Fruit fly (Drosophila melanogaster) whole organism, embryonic: ENCODE results near the gene CG31388.

Source experiments
- Adf1 ChIP-seq: fragments of 200-800 bp; sonication (Bioruptor generic); IDR thresholded peaks from 2 replicates; pipeline ENCODE4 v1.3.6; 2022; ENCODE audit warnings: missing biosample characterization, missing genetic modification characterization
- CG10431 ChIP-seq: fragments of 200-800 bp; sonication (Bioruptor generic); optimal IDR thresholded peaks from 3 replicates; lab custom pipeline; 2018; ENCODE audit warnings: missing biosample characterization, mild to moderate bottlenecking, missing genetic modification characterization
- CG10979 ChIP-seq: fragments of 200-800 bp; sonication (Bioruptor generic); optimal IDR thresholded peaks from 2 replicates; lab custom pipeline; 2018; ENCODE audit warnings: missing biosample characterization, mild to moderate bottlenecking, missing genetic modification characterization, moderate library complexity
- CG12219 ChIP-seq: fragments of 200-800 bp; sonication (Bioruptor generic); optimal IDR thresholded peaks from 3 replicates; lab custom pipeline; 2018; ENCODE audit warnings: missing biosample characterization, mild to moderate bottlenecking, missing genetic modification characterization
- CG12391 ChIP-seq: fragments of 200-800 bp; sonication (Bioruptor generic); optimal IDR thresholded peaks from 3 replicates; lab custom pipeline; 2018; ENCODE audit warnings: missing biosample characterization, mild to moderate bottlenecking, missing genetic modification characterization, moderate library complexity
- CG12659 ChIP-seq: fragments of 200-800 bp; sonication (Bioruptor generic); optimal IDR thresholded peaks from 3 replicates; lab custom pipeline; 2017; ENCODE audit warnings: mild to moderate bottlenecking, missing biosample characterization, missing genetic modification reagents, missing genetic modification characterization
- CG13296 ChIP-seq: fragments of 200-800 bp; sonication (Bioruptor generic); optimal IDR thresholded peaks from 3 replicates; lab custom pipeline; 2018; ENCODE audit warnings: missing biosample characterization, mild to moderate bottlenecking, missing genetic modification characterization
- CG15479 ChIP-seq: fragments of 200-800 bp; sonication (Bioruptor generic); optimal IDR thresholded peaks from 3 replicates; lab custom pipeline; 2019; ENCODE audit warnings: missing biosample characterization, mild to moderate bottlenecking, missing genetic modification characterization, moderate library complexity
- CG1647 ChIP-seq: fragments of 200-800 bp; sonication (Bioruptor generic); optimal IDR thresholded peaks from 3 replicates; lab custom pipeline; 2016; ENCODE audit warnings: missing biosample characterization, missing genetic modification characterization
- CG16813 ChIP-seq: fragments of 200-800 bp; sonication (Bioruptor generic); IDR thresholded peaks from 3 replicates; pipeline ENCODE4 v1.3.6; 2022; ENCODE audit warnings: missing biosample characterization, missing genetic modification characterization; ENCODE audit not compliant: partially characterized antibody
- CG18011 ChIP-seq: fragments of 200-800 bp; sonication (Bioruptor generic); optimal IDR thresholded peaks from 2 replicates; lab custom pipeline; 2017; ENCODE audit warnings: missing biosample characterization, missing genetic modification characterization, mild to moderate bottlenecking, moderate library complexity, missing genotype
- CG2129 ChIP-seq: fragments of 200-800 bp; sonication (Bioruptor generic); IDR thresholded peaks from 2 replicates; pipeline ENCODE4 v1.3.6; 2022; ENCODE audit warnings: missing biosample characterization, missing genetic modification characterization; ENCODE audit not compliant: partially characterized antibody
- CG2712 ChIP-seq: fragments of 200-800 bp; optimal IDR thresholded peaks from 3 replicates; lab custom pipeline; 2019; ENCODE audit warnings: missing biosample characterization, mild to moderate bottlenecking, missing genetic modification characterization, moderate library complexity
- CG33213 ChIP-seq: fragments of 200-800 bp; sonication (Bioruptor generic); optimal IDR thresholded peaks from 3 replicates; lab custom pipeline; 2016; ENCODE audit warnings: missing biosample characterization, missing genetic modification characterization
- CG34422 ChIP-seq: fragments of 200-800 bp; sonication (Bioruptor generic); IDR thresholded peaks from 3 replicates; pipeline ENCODE4 v1.3.6; 2022; ENCODE audit warnings: missing biosample characterization, missing genetic modification characterization
- CG4707 ChIP-seq: fragments of 200-800 bp; sonication (Bioruptor generic); optimal IDR thresholded peaks from 2 replicates; lab custom pipeline; 2018; ENCODE audit warnings: missing biosample characterization, mild to moderate bottlenecking, missing genetic modification characterization, moderate library complexity
- CG6683 ChIP-seq: fragments of 200-800 bp; sonication (Bioruptor generic); optimal IDR thresholded peaks from 2 replicates; lab custom pipeline; 2017; ENCODE audit warnings: missing biosample characterization, mild to moderate bottlenecking, missing genetic modification characterization, missing genetic modification reagents
- CG6791 ChIP-seq: fragments of 200-800 bp; sonication (Bioruptor generic); IDR thresholded peaks from 3 replicates; pipeline ENCODE4 v1.3.6; 2022; ENCODE audit warnings: missing biosample characterization, missing genetic modification characterization; ENCODE audit not compliant: partially characterized antibody
- CG9215 ChIP-seq: fragments of 200-800 bp; sonication (Bioruptor generic); IDR thresholded peaks from 2 replicates; pipeline ENCODE4 v1.3.6; 2022; ENCODE audit warnings: missing biosample characterization, missing genetic modification characterization
- CG9727 ChIP-seq: fragments of 200-800 bp; sonication (Bioruptor generic); optimal IDR thresholded peaks from 3 replicates; lab custom pipeline; 2017; ENCODE audit warnings: missing biosample characterization, mild to moderate bottlenecking, missing genetic modification characterization
- CG9797 ChIP-seq: fragments of 200-800 bp; sonication (Bioruptor generic); optimal IDR thresholded peaks from 3 replicates; lab custom pipeline; 2018; ENCODE audit warnings: missing biosample characterization, mild to moderate bottlenecking, missing genetic modification characterization
- CHES-1-like ChIP-seq: fragments of 200-800 bp; sonication (Bioruptor generic); optimal IDR thresholded peaks from 2 replicates; lab custom pipeline; 2016; ENCODE audit warnings: missing biosample characterization, missing genetic modification characterization
- Dip3 ChIP-seq: fragments of 200-800 bp; sonication (Bioruptor generic); optimal IDR thresholded peaks from 3 replicates; lab custom pipeline; 2016; ENCODE audit warnings: missing biosample characterization, missing genetic modification characterization
- Elba2 ChIP-seq: fragments of 200-800 bp; sonication (Bioruptor generic); optimal IDR thresholded peaks from 3 replicates; lab custom pipeline; 2016; ENCODE audit warnings: missing biosample characterization, missing genetic modification characterization
- Hand ChIP-seq: fragments of 200-800 bp; sonication (Bioruptor generic); optimal IDR thresholded peaks from 2 replicates; lab custom pipeline; 2017; ENCODE audit warnings: mild to moderate bottlenecking, missing biosample characterization, missing genetic modification reagents, missing genetic modification characterization
- HmgD ChIP-seq: fragments of 200-800 bp; sonication (Bioruptor generic); optimal IDR thresholded peaks from 3 replicates; lab custom pipeline; 2016; ENCODE audit warnings: missing biosample characterization, missing genetic modification characterization
- HmgZ ChIP-seq: fragments of 200-800 bp; sonication (Bioruptor generic); optimal IDR thresholded peaks from 2 replicates; lab custom pipeline; 2018; ENCODE audit warnings: missing biosample characterization, mild to moderate bottlenecking, missing genetic modification characterization
- Lpt ChIP-seq: fragments of >200 bp; optimal IDR thresholded peaks from 2 replicates; lab custom pipeline; 2018; ENCODE audit warnings: missing biosample characterization, missing genetic modification characterization
- Mad ChIP-seq: fragments of 200-800 bp; sonication (Bioruptor generic); optimal IDR thresholded peaks from 2 replicates; lab custom pipeline; 2016; ENCODE audit warnings: missing biosample characterization, missing genetic modification characterization
- NC2α ChIP-seq: fragments of 200-800 bp; sonication (Bioruptor generic); optimal IDR thresholded peaks from 2 replicates; lab custom pipeline; 2016; ENCODE audit warnings: missing biosample characterization, missing genetic modification characterization
- NFAT ChIP-seq: fragments of 200-800 bp; sonication (Bioruptor generic); IDR thresholded peaks from 2 replicates; pipeline ENCODE4 v1.3.6; 2022; ENCODE audit warnings: missing biosample characterization, missing genetic modification characterization
- Opbp ChIP-seq: fragments of 200-800 bp; sonication (Bioruptor generic); IDR thresholded peaks from 3 replicates; pipeline ENCODE4 v1.3.6; 2022; ENCODE audit warnings: missing biosample characterization, missing genetic modification characterization; ENCODE audit not compliant: partially characterized antibody
- Usf ChIP-seq: fragments of 200-800 bp; sonication (Bioruptor generic); optimal IDR thresholded peaks from 2 replicates; lab custom pipeline; 2017; ENCODE audit warnings: missing genotype, missing biosample characterization, missing genetic modification characterization
- YL-1 ChIP-seq: fragments of 200-800 bp; sonication (Bioruptor generic); optimal IDR thresholded peaks from 3 replicates; lab custom pipeline; 2017; ENCODE audit warnings: missing biosample characterization, mild to moderate bottlenecking, missing genetic modification characterization
- ase ChIP-seq: fragments of 200-800 bp; sonication (Bioruptor generic); IDR thresholded peaks from 3 replicates; pipeline ENCODE4 v1.3.6; 2022; ENCODE audit warnings: missing biosample characterization, missing genetic modification characterization
- bigmax ChIP-seq: fragments of 200-800 bp; sonication (Bioruptor generic); optimal IDR thresholded peaks from 2 replicates; lab custom pipeline; 2018; ENCODE audit warnings: missing biosample characterization, mild to moderate bottlenecking, missing genetic modification characterization
- cad ChIP-seq: fragments of >200 bp; optimal IDR thresholded peaks from 2 replicates; lab custom pipeline; 2017; ENCODE audit warnings: missing biosample characterization, missing genetic modification characterization
- croc ChIP-seq: fragments of 200-800 bp; sonication (Bioruptor generic); conservative IDR thresholded peaks from 3 replicates; pipeline ENCODE4 v1.3.6; 2022; ENCODE audit warnings: missing biosample characterization, missing genetic modification characterization
- dati ChIP-seq: fragments of 200-800 bp; sonication (Bioruptor generic); IDR thresholded peaks from 2 replicates; pipeline ENCODE4 v1.3.6; 2022; ENCODE audit warnings: missing biosample characterization, missing genetic modification characterization
- dpn ChIP-seq, 2 experiments: fragments of 200-800 bp; sonication (Bioruptor generic); optimal IDR thresholded peaks; 3 replicates each; lab custom pipeline; 2016; ENCODE audit warnings: missing biosample characterization in 2 of 2, missing genetic modification characterization in 2 of 2
- esg ChIP-seq: fragments of 200-800 bp; sonication (Bioruptor generic); conservative IDR thresholded peaks from 2 replicates; pipeline ENCODE4 v1.3.6; 2022; ENCODE audit warnings: missing biosample characterization, missing genetic modification characterization
- her ChIP-seq: fragments of 200-800 bp; sonication (Bioruptor generic); optimal IDR thresholded peaks from 2 replicates; lab custom pipeline; 2016; ENCODE audit warnings: missing biosample characterization, missing genetic modification characterization
- hth ChIP-seq: fragments of >200 bp; optimal IDR thresholded peaks from 2 replicates; lab custom pipeline; 2017; ENCODE audit warnings: inconsistent platforms
- lab ChIP-seq: fragments of 200-800 bp; sonication (Bioruptor generic); optimal IDR thresholded peaks from 3 replicates; lab custom pipeline; 2017; ENCODE audit warnings: missing biosample characterization, missing genetic modification characterization, mild to moderate bottlenecking, moderate library complexity, missing genetic modification reagents
- lilli ChIP-seq: fragments of 200-800 bp; sonication (Bioruptor generic); optimal IDR thresholded peaks from 3 replicates; lab custom pipeline; 2016; ENCODE audit warnings: missing biosample characterization, missing genetic modification characterization
- lmd ChIP-seq: fragments of 200-800 bp; sonication (Bioruptor generic); IDR thresholded peaks from 2 replicates; pipeline ENCODE4 v1.3.6; 2022; ENCODE audit warnings: missing biosample characterization, missing genetic modification characterization
- pho ChIP-seq: fragments of 200-800 bp; sonication (Bioruptor generic); optimal IDR thresholded peaks from 2 replicates; lab custom pipeline; 2016; ENCODE audit warnings: missing biosample characterization, missing genetic modification characterization
- shn ChIP-seq: fragments of 200-800 bp; sonication (Bioruptor generic); optimal IDR thresholded peaks from 3 replicates; lab custom pipeline; 2016; ENCODE audit warnings: missing biosample characterization, missing genetic modification characterization

Gene CG31388

DNA sequence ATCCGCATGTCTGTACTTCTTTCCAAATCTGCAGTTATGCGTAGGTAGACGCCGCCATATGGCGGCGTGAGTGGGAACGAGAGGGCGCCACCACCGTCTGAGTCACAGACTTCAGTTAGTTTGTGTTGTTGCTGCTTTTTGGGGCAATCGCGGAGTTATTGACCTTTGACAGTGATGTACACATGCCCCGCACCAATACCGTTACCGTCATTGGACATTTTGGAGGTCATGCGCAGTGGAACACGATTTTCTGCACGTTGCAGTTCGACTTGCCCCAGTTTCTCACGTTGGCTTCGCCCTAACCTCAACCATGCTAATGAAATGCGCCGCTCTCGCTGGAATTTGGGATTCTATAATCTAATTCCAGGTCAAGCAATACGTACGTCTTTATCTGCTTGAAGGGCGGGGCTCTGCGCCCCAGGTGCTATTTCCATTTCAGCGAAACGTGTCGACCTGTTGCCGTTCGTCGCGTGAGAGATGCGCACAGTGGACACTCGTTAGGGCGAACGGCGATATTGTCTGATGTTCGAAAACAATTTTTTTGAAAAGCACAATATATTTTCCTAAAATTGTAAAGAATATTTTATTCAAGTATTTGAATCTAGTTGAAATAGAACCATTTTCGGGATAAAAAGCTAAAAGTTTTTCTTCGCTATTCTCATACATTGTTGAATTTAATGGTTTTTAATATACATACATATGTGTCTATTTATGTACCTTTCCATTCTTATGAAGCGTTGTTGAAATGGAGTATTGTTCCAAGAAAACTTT, 26.1 kb upstream of the CG31388 start (continued):
- TF ChIP-seq Lpt: no peak
- peak; percentile 87 for TF ChIP-seq NFAT
- peak; percentile 33; the same call in 1 of the 2 replicates for TF ChIP-seq Adf1 (GFP tag; lab: Robert Waterston, UW)
- no peak for TF ChIP-seq CG4707 (GFP tag; lab: Kevin White, UChicago)
- peak; percentile 76 for TF ChIP-seq CG12659 (GFP tag; lab: Kevin White, UChicago)
- TF ChIP-seq CG10431 (GFP tag; lab: Kevin White, UChicago): no peak
- peak; percentile 64 for TF ChIP-seq CG33213 (GFP tag; lab: Kevin White, UChicago)
- peak; percentile 10 for TF ChIP-seq CG9797 (GFP tag; lab: Kevin White, UChicago)
- TF ChIP-seq CG34422: peak; percentile 77
- peak; percentile 5 for TF ChIP-seq CG18011 (GFP tag; lab: Kevin White, UChicago)
- peak; percentile 64 for TF ChIP-seq pho (GFP tag; lab: Kevin White, UChicago)
- no peak for TF ChIP-seq CG16813 (GFP tag; lab: Robert Waterston, UW)
- TF ChIP-seq cad (GFP tag; lab: Kevin White, UChicago): no peak
- peak; percentile 61 for TF ChIP-seq CG9727 (GFP tag; lab: Kevin White, UChicago)
- peak; percentile 80 for TF ChIP-seq CG1647 (GFP tag; lab: Kevin White, UChicago)
- TF ChIP-seq CG2712: peak; percentile 72
- no peak for TF ChIP-seq Elba2 (GFP tag; lab: Kevin White, UChicago)
- peak; percentile 47 for TF ChIP-seq her (GFP tag; lab: Kevin White, UChicago)
- TF ChIP-seq CG6683 (GFP tag; lab: Kevin White, UChicago): no peak
- TF ChIP-seq CG12391 (tag; lab: Kevin White, UChicago): peak; percentile 81
- TF ChIP-seq lab (GFP tag; lab: Kevin White, UChicago): peak; percentile 80
- peak; percentile 63 for TF ChIP-seq HmgZ (tag; lab: Kevin White, UChicago)
- TF ChIP-seq CG10979 (tag; lab: Kevin White, UChicago): peak; percentile 50
- peak; percentile 65 for TF ChIP-seq Mad
- TF ChIP-seq Opbp (GFP tag; lab: Robert Waterston, UW): no peak
- TF ChIP-seq CG2129: no peak
- TF ChIP-seq croc (GFP tag; lab: Robert Waterston, UW): peak; percentile 17; the same call in 1 of the 3 replicates
- TF ChIP-seq dpn (GFP tag; optimal IDR thresholded peaks at IDR 0.05; lab: Kevin White, UChicago): peak; percentile 78 to 86
- TF ChIP-seq lilli: peak; percentile 90
- peak; percentile 65 for TF ChIP-seq CG13296 (GFP tag; lab: Kevin White, UChicago)
- peak; percentile 56 for TF ChIP-seq CHES-1-like
- peak; percentile 99 for TF ChIP-seq bigmax (GFP tag; lab: Kevin White, UChicago)
- 0 out of 3 replicates have a peak, but pooled peaks have one; percentile 41 for TF ChIP-seq CG6791 (GFP tag; lab: Robert Waterston, UW)
- TF ChIP-seq hth: no peak
- peak; percentile 61 for TF ChIP-seq shn (GFP tag; lab: Kevin White, UChicago)
- TF ChIP-seq ase (GFP tag; lab: Robert Waterston, UW): peak; percentile 74; the same call in 2 of the 3 replicates
- peak; percentile 81 for TF ChIP-seq lmd (GFP tag; lab: Robert Waterston, UW)
- peak; percentile 69 for TF ChIP-seq CG9215
- TF ChIP-seq HmgD: no peak
- peak; percentile 37 for TF ChIP-seq NC2α
- peak; percentile 20 for TF ChIP-seq Usf (GFP tag; lab: Kevin White, UChicago)
- TF ChIP-seq YL-1 (GFP tag; lab: Kevin White, UChicago): peak; percentile 57
- peak; percentile 52 for TF ChIP-seq esg
- peak; percentile 65 for TF ChIP-seq Dip3 (GFP tag; lab: Kevin White, UChicago)
- no peak for TF ChIP-seq dati (GFP tag; lab: Robert Waterston, UW)
- TF ChIP-seq CG12219: peak; percentile 43
- TF ChIP-seq CG15479: no peak
- TF ChIP-seq Hand: no peak
